Fruit fly (Drosophila melanogaster) whole organism, embryonic: Measurements from ENCODE around the gene CG14229.
A peak's percentile ranks its signal among the peaks of the same experiment; 100 is the strongest.

Experiments
- Adf1 ChIP-seq: fragments of 200-800 bp; sonication (Bioruptor generic); IDR thresholded peaks from 2 replicates; pipeline ENCODE4 v1.3.6; 2022; ENCODE audit warnings: missing biosample characterization, missing genetic modification characterization
- B-H1 ChIP-seq: fragments of 200-800 bp; sonication (Bioruptor generic); IDR thresholded peaks from 3 replicates; pipeline ENCODE4 v1.3.6; 2022; ENCODE audit warnings: missing biosample characterization, missing genetic modification characterization
- BEAF-32 ChIP-seq: fragments of 200-800 bp; sonication (Bioruptor generic); optimal IDR thresholded peaks from 3 replicates; lab custom pipeline; 2017; ENCODE audit warnings: missing biosample characterization, missing genetic modification characterization, mild to moderate bottlenecking, moderate library complexity, missing genetic modification reagents
- Bteb2 ChIP-seq: fragments of 200-800 bp; sonication (Bioruptor generic); optimal IDR thresholded peaks from 2 replicates; lab custom pipeline; 2016; ENCODE audit warnings: missing biosample characterization, missing genetic modification characterization
- CG10366 ChIP-seq: fragments of 200-800 bp; sonication (Bioruptor generic); IDR thresholded peaks from 2 replicates; pipeline ENCODE4 v1.3.6; 2022; ENCODE audit warnings: missing biosample characterization, missing genetic modification characterization
- CG12391 ChIP-seq: fragments of 200-800 bp; sonication (Bioruptor generic); optimal IDR thresholded peaks from 3 replicates; lab custom pipeline; 2018; ENCODE audit warnings: missing biosample characterization, mild to moderate bottlenecking, missing genetic modification characterization, moderate library complexity
- CG12744 ChIP-seq: fragments of 200-800 bp; sonication (Bioruptor generic); optimal IDR thresholded peaks from 2 replicates; lab custom pipeline; 2016; ENCODE audit warnings: missing biosample characterization, missing genetic modification characterization
- CG13775 ChIP-seq: fragments of 200-800 bp; sonication (Bioruptor generic); optimal IDR thresholded peaks from 3 replicates; lab custom pipeline; 2017; ENCODE audit warnings: missing biosample characterization, mild to moderate bottlenecking, missing genetic modification characterization
- CG15073 ChIP-seq: fragments of 200-800 bp; sonication (Bioruptor generic); optimal IDR thresholded peaks from 2 replicates; lab custom pipeline; 2016; ENCODE audit warnings: missing biosample characterization, missing genetic modification characterization
- CG15479 ChIP-seq: fragments of 200-800 bp; sonication (Bioruptor generic); optimal IDR thresholded peaks from 3 replicates; lab custom pipeline; 2019; ENCODE audit warnings: missing biosample characterization, mild to moderate bottlenecking, missing genetic modification characterization, moderate library complexity
- CG17612 ChIP-seq: fragments of 200-800 bp; sonication (Bioruptor generic); IDR thresholded peaks from 2 replicates; pipeline ENCODE4 v1.3.6; 2022; ENCODE audit warnings: missing biosample characterization, missing genetic modification characterization
- CG17829 ChIP-seq: fragments of 200-800 bp; optimal IDR thresholded peaks from 2 replicates; lab custom pipeline; 2019; ENCODE audit warnings: missing biosample characterization, mild to moderate bottlenecking, missing genetic modification characterization, moderate library complexity
- CG18011 ChIP-seq: fragments of 200-800 bp; sonication (Bioruptor generic); optimal IDR thresholded peaks from 2 replicates; lab custom pipeline; 2017; ENCODE audit warnings: missing biosample characterization, missing genetic modification characterization, mild to moderate bottlenecking, moderate library complexity, missing genotype
- CG18476 ChIP-seq: fragments of 200-800 bp; sonication (Bioruptor generic); optimal IDR thresholded peaks from 2 replicates; lab custom pipeline; 2016; ENCODE audit warnings: missing biosample characterization, mild to moderate bottlenecking, missing genetic modification characterization
- CG2199 ChIP-seq: fragments of 200-800 bp; sonication (Bioruptor generic); IDR thresholded peaks from 3 replicates; pipeline ENCODE4 v1.3.6; 2022; ENCODE audit warnings: missing biosample characterization, missing genetic modification characterization
- CG34422 ChIP-seq: fragments of 200-800 bp; sonication (Bioruptor generic); IDR thresholded peaks from 3 replicates; pipeline ENCODE4 v1.3.6; 2022; ENCODE audit warnings: missing biosample characterization, missing genetic modification characterization
- CG6854 ChIP-seq: fragments of 200-800 bp; sonication (Bioruptor generic); optimal IDR thresholded peaks from 3 replicates; lab custom pipeline; 2017; ENCODE audit warnings: missing biosample characterization, mild to moderate bottlenecking, missing genetic modification characterization
- CG7745 ChIP-seq: fragments of 200-800 bp; sonication (Bioruptor generic); optimal IDR thresholded peaks from 2 replicates; lab custom pipeline; 2018; ENCODE audit warnings: missing biosample characterization, mild to moderate bottlenecking, missing genetic modification characterization, moderate library complexity
- CG7987 ChIP-seq: fragments of 200-800 bp; sonication (Bioruptor generic); optimal IDR thresholded peaks from 2 replicates; lab custom pipeline; 2018; ENCODE audit warnings: missing biosample characterization, mild to moderate bottlenecking, missing genetic modification characterization, moderate library complexity
- Dbx ChIP-seq: fragments of 200-800 bp; sonication (Bioruptor generic); IDR thresholded peaks from 3 replicates; pipeline ENCODE4 v1.3.6; 2022; ENCODE audit warnings: missing biosample characterization, missing genetic modification characterization
- Dref ChIP-seq: fragments of 200-800 bp; sonication (Bioruptor generic); IDR thresholded peaks from 2 replicates; pipeline ENCODE4 v1.3.6; 2022; ENCODE audit warnings: missing biosample characterization, missing genetic modification characterization
- Eip74EF ChIP-seq, 2 experiments: fragments of 200-800 bp in 1 of 2; fragments of >200 bp in 1 of 2; sonication (Bioruptor generic) in 1 of 2; optimal IDR thresholded peaks; 2 replicates each; lab custom pipeline; 2017 to 2019; ENCODE audit warnings: missing biosample characterization in 2 of 2, missing genetic modification characterization in 2 of 2, mild to moderate bottlenecking in 1 of 2, moderate library complexity in 1 of 2
- Fer2 ChIP-seq: fragments of 200-800 bp; sonication (Bioruptor generic); optimal IDR thresholded peaks from 2 replicates; lab custom pipeline; 2018; ENCODE audit warnings: missing biosample characterization, mild to moderate bottlenecking, missing genetic modification characterization, moderate library complexity
- HLH54F ChIP-seq: fragments of 200-800 bp; sonication (Bioruptor generic); optimal IDR thresholded peaks from 3 replicates; lab custom pipeline; 2016; ENCODE audit warnings: missing biosample characterization, missing genetic modification characterization
- Hand ChIP-seq: fragments of 200-800 bp; sonication (Bioruptor generic); optimal IDR thresholded peaks from 2 replicates; lab custom pipeline; 2017; ENCODE audit warnings: mild to moderate bottlenecking, missing biosample characterization, missing genetic modification reagents, missing genetic modification characterization
- Hey ChIP-seq: fragments of 200-800 bp; sonication (Bioruptor generic); optimal IDR thresholded peaks from 3 replicates; lab custom pipeline; 2018; ENCODE audit warnings: missing biosample characterization, mild to moderate bottlenecking, missing genetic modification characterization
- MESR4 ChIP-seq: fragments of 200-800 bp; sonication (Bioruptor generic); optimal IDR thresholded peaks from 2 replicates; lab custom pipeline; 2018; ENCODE audit warnings: missing biosample characterization, mild to moderate bottlenecking, missing genetic modification characterization, moderate library complexity
- Rx ChIP-seq: fragments of 200-800 bp; sonication (Bioruptor generic); IDR thresholded peaks from 2 replicates; pipeline ENCODE4 v1.3.6; 2022; ENCODE audit warnings: missing biosample characterization, missing genetic modification characterization
- abd-A ChIP-seq: fragments of 200-800 bp; sonication (Bioruptor generic); optimal IDR thresholded peaks from 3 replicates; lab custom pipeline; 2019; ENCODE audit warnings: missing biosample characterization, mild to moderate bottlenecking, missing genetic modification characterization, moderate library complexity
- ac ChIP-seq: fragments of 200-800 bp; sonication (Bioruptor generic); optimal IDR thresholded peaks from 3 replicates; lab custom pipeline; 2017; ENCODE audit warnings: missing biosample characterization, mild to moderate bottlenecking, missing genetic modification characterization
- ap ChIP-seq: fragments of 200-800 bp; sonication (Bioruptor generic); IDR thresholded peaks from 2 replicates; pipeline ENCODE4 v1.3.6; 2022; ENCODE audit warnings: missing biosample characterization, missing genetic modification characterization
- bab2 ChIP-seq: fragments of 200-800 bp; sonication (Bioruptor generic); optimal IDR thresholded peaks from 2 replicates; lab custom pipeline; 2016; ENCODE audit warnings: missing biosample characterization, missing genetic modification characterization
- chn ChIP-seq: fragments of 200-800 bp; sonication (Bioruptor generic); optimal IDR thresholded peaks from 2 replicates; lab custom pipeline; 2016; ENCODE audit warnings: missing biosample characterization, missing genetic modification characterization
- dysf ChIP-seq: fragments of 200-800 bp; sonication (Bioruptor generic); IDR thresholded peaks from 3 replicates; pipeline ENCODE4 v1.3.6; 2022; ENCODE audit warnings: missing biosample characterization, missing genetic modification characterization
- fd3F ChIP-seq: fragments of 200-800 bp; sonication (Bioruptor generic); optimal IDR thresholded peaks from 2 replicates; lab custom pipeline; 2018; ENCODE audit warnings: missing biosample characterization, mild to moderate bottlenecking, missing genetic modification characterization, moderate library complexity
- gcm ChIP-seq: fragments of 200-800 bp; sonication (Bioruptor generic); optimal IDR thresholded peaks from 2 replicates; lab custom pipeline; 2019; ENCODE audit warnings: missing biosample characterization, mild to moderate bottlenecking, missing genetic modification characterization, moderate library complexity
- grn ChIP-seq: fragments of 200-800 bp; sonication (Bioruptor generic); optimal IDR thresholded peaks from 3 replicates; lab custom pipeline; 2017; ENCODE audit warnings: missing biosample characterization, missing genetic modification characterization
- luna ChIP-seq: fragments of 200-800 bp; sonication (Bioruptor generic); optimal IDR thresholded peaks from 2 replicates; lab custom pipeline; 2016; ENCODE audit warnings: missing biosample characterization, missing genetic modification characterization
- onecut ChIP-seq: fragments of 200-800 bp; sonication (Bioruptor generic); IDR thresholded peaks from 2 replicates; pipeline ENCODE4 v1.3.6; 2022; ENCODE audit warnings: missing biosample characterization, missing genetic modification characterization
- p53 ChIP-seq: fragments of 200-800 bp; sonication (Bioruptor generic); optimal IDR thresholded peaks from 2 replicates; lab custom pipeline; 2016; ENCODE audit warnings: missing biosample characterization, missing genetic modification characterization
- phol ChIP-seq: fragments of 200-800 bp; sonication (Bioruptor generic); optimal IDR thresholded peaks from 3 replicates; lab custom pipeline; 2018; ENCODE audit warnings: missing biosample characterization, mild to moderate bottlenecking, missing genetic modification characterization, moderate library complexity
- pnt ChIP-seq: fragments of 200-800 bp; sonication (Bioruptor generic); optimal IDR thresholded peaks from 3 replicates; lab custom pipeline; 2016; ENCODE audit warnings: missing biosample characterization, missing genetic modification characterization
- scrt ChIP-seq: fragments of 200-800 bp; sonication (Bioruptor generic); optimal IDR thresholded peaks from 2 replicates; lab custom pipeline; 2018; ENCODE audit warnings: missing biosample characterization, mild to moderate bottlenecking, missing genetic modification characterization, moderate library complexity
- sens-2 ChIP-seq: fragments of 200-800 bp; sonication (Bioruptor generic); IDR thresholded peaks from 2 replicates; pipeline ENCODE4 v1.3.6; 2022; ENCODE audit warnings: missing biosample characterization, missing genetic modification characterization
- sisA ChIP-seq: fragments of 200-800 bp; sonication (Bioruptor generic); IDR thresholded peaks from 2 replicates; pipeline ENCODE4 v1.3.6; 2022; ENCODE audit warnings: missing biosample characterization, missing genetic modification characterization
- ssp ChIP-seq: fragments of 200-800 bp; sonication (Bioruptor generic); IDR thresholded peaks from 2 replicates; pipeline ENCODE4 v1.3.6; 2022; ENCODE audit warnings: missing biosample characterization, missing genetic modification characterization
- tup ChIP-seq: fragments of 200-800 bp; sonication (Bioruptor generic); optimal IDR thresholded peaks from 2 replicates; lab custom pipeline; 2016; ENCODE audit warnings: missing biosample characterization, mild to moderate bottlenecking, missing genetic modification characterization, moderate library complexity
- zen2 ChIP-seq: fragments of 200-800 bp; sonication (Bioruptor generic); IDR thresholded peaks from 3 replicates; pipeline ENCODE4 v1.3.6; 2022; ENCODE audit warnings: missing biosample characterization, missing genetic modification characterization; ENCODE audit not compliant: partially characterized antibody
- zf30C ChIP-seq: fragments of 200-800 bp; sonication (Bioruptor generic); optimal IDR thresholded peaks from 3 replicates; lab custom pipeline; 2018; ENCODE audit warnings: missing biosample characterization, mild to moderate bottlenecking, missing genetic modification characterization

CG14229 gene

dm6 chrX:19683040-19683875, 11.8 kb downstream of the CG14229 start, which contains the start of the genes dome and Ubqn (continued):
- TF ChIP-seq sens-2 = no peak
- peak; percentile 41 for TF ChIP-seq p53 (GFP tag; lab: Kevin White, UChicago)
- no peak for TF ChIP-seq Fer2 (tag; lab: Kevin White, UChicago)
- peak; percentile 86 for TF ChIP-seq Dref (GFP tag; lab: Robert Waterston, UW)
- no peak for TF ChIP-seq fd3F (GFP tag; lab: Kevin White, UChicago)
- peak; percentile 18 for TF ChIP-seq scrt
- TF ChIP-seq CG15073 (GFP tag; lab: Kevin White, UChicago) = no peak
- TF ChIP-seq onecut (GFP tag; lab: Robert Waterston, UW) = no peak; the same call in 1 of the 2 replicates
- TF ChIP-seq phol (tag; lab: Kevin White, UChicago) = peak; percentile 54
- no peak for TF ChIP-seq CG18476 (GFP tag; lab: Kevin White, UChicago)
- TF ChIP-seq luna (GFP tag; lab: Kevin White, UChicago) = no peak
- no peak for TF ChIP-seq tup (GFP tag; lab: Kevin White, UChicago)
- TF ChIP-seq CG6854 (GFP tag; lab: Kevin White, UChicago) = peak; percentile 49
- no peak for TF ChIP-seq HLH54F
- TF ChIP-seq CG7987 = no peak
- TF ChIP-seq CG10366 (GFP tag; lab: Robert Waterston, UW) = no peak
- no peak for TF ChIP-seq CG34422
- no peak for TF ChIP-seq Hey (tag; lab: Kevin White, UChicago)
- no peak for TF ChIP-seq CG15479
- no peak for TF ChIP-seq Rx (GFP tag; lab: Robert Waterston, UW)
- TF ChIP-seq Hand (GFP tag; lab: Kevin White, UChicago) = peak; percentile 30
- TF ChIP-seq zen2 (GFP tag; lab: Robert Waterston, UW) = peak; percentile 68
- TF ChIP-seq MESR4 = peak; percentile 74
- no peak for TF ChIP-seq CG2199 (GFP tag; lab: Robert Waterston, UW)
- TF ChIP-seq CG13775 (GFP tag; lab: Kevin White, UChicago) = peak; percentile 16
- TF ChIP-seq CG12391 (tag; lab: Kevin White, UChicago) = peak; percentile 6
- no peak for TF ChIP-seq CG7745 (tag; lab: Kevin White, UChicago)
- TF ChIP-seq pnt (GFP tag; lab: Kevin White, UChicago) = no peak
- no peak for TF ChIP-seq ap (GFP tag; lab: Robert Waterston, UW)
- TF ChIP-seq Eip74EF (GFP tag; optimal IDR thresholded peaks at IDR 0.05; lab: Kevin White, UChicago) = no peak
- TF ChIP-seq dysf (GFP tag; lab: Robert Waterston, UW) = no peak
- TF ChIP-seq Dbx (GFP tag; lab: Robert Waterston, UW) = peak; percentile 32; the same call in 1 of the 3 replicates
- no peak for TF ChIP-seq sisA
- TF ChIP-seq ssp (GFP tag; lab: Robert Waterston, UW) = no peak; the same call in 1 of the 2 replicates
- TF ChIP-seq ac (GFP tag; lab: Kevin White, UChicago) = no peak
- no peak for TF ChIP-seq CG12744 (GFP tag; lab: Kevin White, UChicago)
- no peak for TF ChIP-seq CG17829
- TF ChIP-seq grn (GFP tag; lab: Kevin White, UChicago) = no peak
- TF ChIP-seq bab2 = no peak
- no peak for TF ChIP-seq abd-A (tag; lab: Kevin White, UChicago)
- peak; percentile 28; the same call in 1 of the 2 replicates for TF ChIP-seq Adf1 (GFP tag; lab: Robert Waterston, UW)
- no peak for TF ChIP-seq Bteb2 (GFP tag; lab: Kevin White, UChicago)
- TF ChIP-seq CG17612 = no peak
- no peak for TF ChIP-seq gcm (GFP tag; lab: Kevin White, UChicago)
- no peak for TF ChIP-seq B-H1 (GFP tag; lab: Robert Waterston, UW)
- TF ChIP-seq CG18011 (GFP tag; lab: Kevin White, UChicago) = no peak
- no peak for TF ChIP-seq zf30C (GFP tag; lab: Kevin White, UChicago)
- TF ChIP-seq chn (GFP tag; lab: Kevin White, UChicago) = no peak
- peak; percentile 98 for TF ChIP-seq BEAF-32 (GFP tag; lab: Kevin White, UChicago)
